Fruit fly (Drosophila melanogaster): ENCODE data around the gene COX5A.

Gene COX5A

DNA sequence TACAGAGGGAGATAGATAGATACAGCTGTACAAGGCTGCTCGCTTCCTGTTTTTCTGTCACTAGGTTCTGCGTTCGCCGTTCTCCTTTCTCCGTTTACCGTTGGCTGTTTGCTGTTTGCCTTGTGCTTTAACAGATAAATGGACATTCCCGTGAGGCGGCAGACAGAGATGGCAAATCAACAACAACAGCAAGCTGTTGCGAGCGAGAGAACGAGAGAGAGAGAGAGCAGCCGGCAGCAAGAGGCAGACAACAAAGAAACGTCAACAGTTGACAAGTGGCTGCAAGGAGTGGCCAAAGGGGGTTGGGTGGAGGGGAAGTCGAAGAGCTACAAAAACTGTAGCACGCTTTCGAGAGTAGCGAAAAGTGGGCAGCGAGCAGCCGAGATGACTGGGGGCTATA is 14.2 kb downstream of the COX5A start (continued):
- no peak for TF ChIP-seq Blimp-1 (GFP tag; optimal IDR thresholded peaks at IDR 0.05)
- TF ChIP-seq CG13624 (GFP tag; optimal IDR thresholded peaks at IDR 0.05), result no peak
- TF ChIP-seq CG11398 (GFP tag; optimal IDR thresholded peaks at IDR 0.05), result no peak
- no peak for TF ChIP-seq Nf-YB (GFP tag; optimal IDR thresholded peaks at IDR 0.05)
- TF ChIP-seq stc (GFP tag; IDR thresholded peaks at IDR 0.05), result no peak
- TF ChIP-seq CG4730 (GFP tag; IDR thresholded peaks at IDR 0.05), result no peak
- peak; percentile 4 for TF ChIP-seq abd-A (tag; optimal IDR thresholded peaks at IDR 0.05)
- peak; percentile 53 for TF ChIP-seq Ets65A (GFP tag)
- TF ChIP-seq chinmo (GFP tag; IDR thresholded peaks at IDR 0.05; ENCODE audit: partially characterized antibody), result 0 out of 4 replicates have a peak, but pooled peaks have one; percentile 14
- no peak for TF ChIP-seq fu2 (GFP tag; optimal IDR thresholded peaks at IDR 0.05)
- TF ChIP-seq dmrt99B (tag; optimal IDR thresholded peaks at IDR 0.05), result no peak
- no peak for TF ChIP-seq mirr (GFP tag; optimal IDR thresholded peaks at IDR 0.05)
- no peak for TF ChIP-seq HLHmδ (GFP tag; optimal IDR thresholded peaks at IDR 0.05)
- TF ChIP-seq Optix (GFP tag; IDR thresholded peaks at IDR 0.05), result no peak
- peak; percentile 63 for TF ChIP-seq crol (GFP tag; IDR thresholded peaks at IDR 0.05)
- TF ChIP-seq Hr78 (GFP tag; optimal IDR thresholded peaks at IDR 0.05), result no peak
- TF ChIP-seq br (optimal IDR thresholded peaks at IDR 0.05), result no peak
- no peak for TF ChIP-seq CG2116 (GFP tag; optimal IDR thresholded peaks at IDR 0.05)
- TF ChIP-seq MBD-R2 (GFP tag; IDR thresholded peaks at IDR 0.05), result no peak
- no peak for TF ChIP-seq CG13424 (tag; optimal IDR thresholded peaks at IDR 0.05)
- peak; percentile 2 for TF ChIP-seq lab (GFP tag; optimal IDR thresholded peaks at IDR 0.05)
- no peak for TF ChIP-seq Dll (GFP tag; IDR thresholded peaks at IDR 0.05; ENCODE audit: partially characterized antibody)
- TF ChIP-seq CG12236 (GFP tag; optimal IDR thresholded peaks at IDR 0.05), result no peak
- no peak for TF ChIP-seq TFAM (GFP tag; optimal IDR thresholded peaks at IDR 0.05)
- TF ChIP-seq sens (GFP tag), result no peak
- TF ChIP-seq CG1832 (GFP tag; optimal IDR thresholded peaks at IDR 0.05), result peak; percentile 25
- no peak for TF ChIP-seq vnd (GFP tag; IDR thresholded peaks at IDR 0.05; ENCODE audit: partially characterized antibody)
- TF ChIP-seq pfk (GFP tag; optimal IDR thresholded peaks at IDR 0.05), result no peak
- TF ChIP-seq scrt (GFP tag; optimal IDR thresholded peaks at IDR 0.05), result peak; percentile 32
- no peak for TF ChIP-seq Dbx (GFP tag; IDR thresholded peaks at IDR 0.05)
- no peak for TF ChIP-seq Dp (GFP tag; optimal IDR thresholded peaks at IDR 0.05)
- TF ChIP-seq CG7987 (GFP tag; optimal IDR thresholded peaks at IDR 0.05), result no peak
- TF ChIP-seq zfh1 (GFP tag; IDR thresholded peaks at IDR 0.05), result 0 out of 3 replicates have a peak, but pooled peaks have one; percentile 16
- no peak for TF ChIP-seq HmgZ (tag; optimal IDR thresholded peaks at IDR 0.05)
- no peak for TF ChIP-seq CG17802 (tag; optimal IDR thresholded peaks at IDR 0.05)
- TF ChIP-seq ap (GFP tag; IDR thresholded peaks at IDR 0.05), result no peak
- no peak for TF ChIP-seq onecut (GFP tag; IDR thresholded peaks at IDR 0.05)
- TF ChIP-seq CG4360 (GFP tag; IDR thresholded peaks at IDR 0.05), result 0 out of 2 replicates have a peak, but pooled peaks have one; percentile 34
- no peak for TF ChIP-seq Lpt (GFP tag; optimal IDR thresholded peaks at IDR 0.05)
- TF ChIP-seq CG2875 (GFP tag; optimal IDR thresholded peaks at IDR 0.05), result no peak
- TF ChIP-seq slp2 (GFP tag; optimal IDR thresholded peaks at IDR 0.05), result no peak
- TF ChIP-seq rib (GFP tag; IDR thresholded peaks at IDR 0.05), result no peak
- TF ChIP-seq gro (GFP tag; optimal IDR thresholded peaks at IDR 0.05), result no peak
- no peak for TF ChIP-seq hb (GFP tag; IDR thresholded peaks at IDR 0.05; ENCODE audit: partially characterized antibody)
- no peak for TF ChIP-seq Usf (GFP tag; optimal IDR thresholded peaks at IDR 0.05)
- no peak for TF ChIP-seq CG11247 (GFP tag; IDR thresholded peaks at IDR 0.05)
- no peak for TF ChIP-seq CG3163 (GFP tag; optimal IDR thresholded peaks at IDR 0.05)
- no peak for TF ChIP-seq danr (GFP tag; IDR thresholded peaks at IDR 0.05)
- no peak for TF ChIP-seq BtbVII (GFP tag; optimal IDR thresholded peaks at IDR 0.05)

All from whole organism, embryonic.